Worm (Caenorhabditis elegans): ENCODE measurements around the gene bet-2.

ce11 chrX:10599719-10600155, 30.7 kb downstream of the bet-2 start:
- TF ChIP-seq W03F9.2 (tag; optimal IDR thresholded peaks at IDR 0.05), result no peak
- TF ChIP-seq dao-5 (tag; optimal IDR thresholded peaks at IDR 0.05), result no peak
- TF ChIP-seq him-1 (tag; optimal IDR thresholded peaks at IDR 0.05), result no peak

Data from whole organism, L4/young adult.